Worm (Caenorhabditis elegans) whole organism, early embryonic: ENCODE data around the gene D1005.4.

Experiments
- ama-1 ChIP-seq: fragments of 150-350 bp; optimal IDR thresholded peaks from 2 replicates; lab custom pipeline; 2014
- ceh-36 ChIP-seq: sonication (generic microtip); optimal IDR thresholded peaks from 2 replicates; lab custom pipeline; 2016; ENCODE audit warnings: missing genetic modification characterization, inconsistent platforms, missing compliant biosample characterization
- ets-7 ChIP-seq: sonication (generic microtip); optimal IDR thresholded peaks from 2 replicates; lab custom pipeline; 2016; ENCODE audit warnings: missing genotype, missing genetic modification characterization, missing compliant biosample characterization

DNA sequence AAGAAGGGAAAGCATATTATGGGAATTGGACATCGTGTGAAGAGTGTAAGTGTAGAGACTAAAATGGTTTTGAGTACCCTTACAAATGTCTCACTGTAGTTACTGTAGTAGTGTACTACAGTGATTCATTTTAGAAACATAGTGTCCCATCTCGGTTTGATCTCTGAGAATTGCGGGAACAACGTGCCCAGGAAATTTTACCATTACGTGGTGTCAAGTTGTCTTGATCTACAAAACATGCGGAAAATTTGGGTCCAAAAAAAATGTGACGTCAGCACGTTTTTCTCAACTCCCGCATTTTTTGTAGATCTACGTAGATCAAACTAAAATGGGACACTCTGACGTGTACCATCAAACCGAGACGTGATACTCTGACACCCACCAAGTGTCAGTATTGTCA is 2.4 kb downstream of the D1005.4 start:
- no peak for TF ChIP-seq ceh-36 (tag; lab: Kevin White, UChicago)
- TF ChIP-seq ama-1 (lab: Kevin White, UChicago), result no peak
- TF ChIP-seq ets-7, result no peak
